Fruit fly (Drosophila melanogaster): Measurements from ENCODE around the gene ND-ACP.

Gene ND-ACP

DNA sequence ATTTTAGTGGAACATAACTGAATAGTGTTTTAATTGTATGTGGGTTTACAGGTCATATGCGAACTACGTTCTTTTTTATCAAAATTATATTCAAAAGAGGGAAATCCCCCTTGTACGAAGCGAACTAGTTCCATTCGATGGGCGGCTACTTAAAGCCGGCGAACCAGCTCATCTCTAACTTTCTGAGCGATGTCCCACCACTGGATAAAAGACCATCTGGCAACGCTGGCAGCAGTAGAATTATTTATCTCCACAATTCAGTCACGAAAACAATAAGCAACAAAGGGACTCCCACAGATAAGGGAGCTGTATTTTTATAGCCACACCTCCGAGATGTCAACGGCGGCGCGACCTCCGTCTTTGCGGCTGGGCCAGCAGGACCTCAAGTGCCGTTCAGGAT is 34.1 kb upstream of the ND-ACP start, which contains the start of gene Rabex-5 (continued):
- TF ChIP-seq vnd (GFP tag; IDR thresholded peaks at IDR 0.05; ENCODE audit: partially characterized antibody) (peak; percentile 73), CG4730 (GFP tag; IDR thresholded peaks at IDR 0.05) (no peak), CG16863 (GFP tag; optimal IDR thresholded peaks at IDR 0.05) (no peak), CG8388 (GFP tag; optimal IDR thresholded peaks at IDR 0.05) (no peak), CG10209 (GFP tag; optimal IDR thresholded peaks at IDR 0.05) (peak; percentile 2), CG10147 (GFP tag; optimal IDR thresholded peaks at IDR 0.05) (peak; percentile 6), HLH4C (GFP tag; IDR thresholded peaks at IDR 0.05; ENCODE audit: partially characterized antibody) (peak; percentile 73), HLH54F (GFP tag; optimal IDR thresholded peaks at IDR 0.05) (peak; percentile 16), CG30431 (GFP tag; optimal IDR thresholded peaks at IDR 0.05) (no peak), ems (GFP tag; optimal IDR thresholded peaks at IDR 0.05) (peak; percentile 14), trh (GFP tag; optimal IDR thresholded peaks at IDR 0.05) (no peak), gt (GFP tag; IDR thresholded peaks at IDR 0.05) (no peak), Doc3 (GFP tag; IDR thresholded peaks at IDR 0.05; ENCODE audit: partially characterized antibody) (peak; percentile 67), CG2889 (GFP tag; IDR thresholded peaks at IDR 0.05) (no peak), maf-S (GFP tag; optimal IDR thresholded peaks at IDR 0.05) (no peak), Dref (GFP tag; IDR thresholded peaks at IDR 0.05) (peak; percentile 51), nom (GFP tag; optimal IDR thresholded peaks at IDR 0.05) (peak; percentile 9), CG8924 (tag; optimal IDR thresholded peaks at IDR 0.05) (peak; percentile 23), Side (GFP tag; optimal IDR thresholded peaks at IDR 0.05) (no peak), pfk (GFP tag; optimal IDR thresholded peaks at IDR 0.05) (no peak), Usf (GFP tag; optimal IDR thresholded peaks at IDR 0.05) (no peak), Nf-YB (GFP tag; optimal IDR thresholded peaks at IDR 0.05) (no peak), NK7.1 (GFP tag; optimal IDR thresholded peaks at IDR 0.05) (peak; percentile 9), CG17912 (GFP tag; optimal IDR thresholded peaks at IDR 0.05) (peak; percentile 39), Hsf (GFP tag; optimal IDR thresholded peaks at IDR 0.05) (peak; percentile 34), Hand (GFP tag; optimal IDR thresholded peaks at IDR 0.05) (no peak), CG1792 (GFP tag; optimal IDR thresholded peaks at IDR 0.05) (peak; percentile 8), jumu (GFP tag; optimal IDR thresholded peaks at IDR 0.05) (no peak), Sry-β (GFP tag; optimal IDR thresholded peaks at IDR 0.05) (peak; percentile 74), CG11456 (GFP tag; IDR thresholded peaks at IDR 0.05) (peak; percentile 55; the same call in 1 of the 3 replicates), Dbx (GFP tag; IDR thresholded peaks at IDR 0.05) (peak; percentile 46; the same call in 2 of the 3 replicates), Med (GFP tag) (peak; percentile 85), ash1 (GFP tag; optimal IDR thresholded peaks at IDR 0.05) (no peak), nerfin-2 (GFP tag; IDR thresholded peaks at IDR 0.05; ENCODE audit: partially characterized antibody) (peak; percentile 68), Xbp1 (GFP tag; optimal IDR thresholded peaks at IDR 0.05) (peak; percentile 62), lab (GFP tag; optimal IDR thresholded peaks at IDR 0.05) (no peak), ERR (GFP tag; optimal IDR thresholded peaks at IDR 0.05) (no peak), Fer3 (tag; optimal IDR thresholded peaks at IDR 0.05) (no peak), sens (GFP tag) (peak; percentile 73), Drgx (GFP tag; IDR thresholded peaks at IDR 0.05) (no peak), Sin3A (optimal IDR thresholded peaks at IDR 0.05) (peak; percentile 36), E2f1 (GFP tag; IDR thresholded peaks at IDR 0.05) (no peak), otp (GFP tag; IDR thresholded peaks at IDR 0.05) (no peak), Ssrp (tag; optimal IDR thresholded peaks at IDR 0.05) (no peak), cwo (GFP tag; optimal IDR thresholded peaks at IDR 0.05) (no peak), CG1832 (GFP tag; optimal IDR thresholded peaks at IDR 0.05) (no peak), CG6791 (GFP tag; IDR thresholded peaks at IDR 0.05; ENCODE audit: partially characterized antibody) (peak; percentile 90), CG13624 (GFP tag; optimal IDR thresholded peaks at IDR 0.05) (peak; percentile 43), Ptx1 (GFP tag; IDR thresholded peaks at IDR 0.05) (peak; percentile 21; the same call in 1 of the 2 replicates), CG10366 (GFP tag; IDR thresholded peaks at IDR 0.05) (peak; percentile 22; the same call in 1 of the 2 replicates), Antp (GFP tag; optimal IDR thresholded peaks at IDR 0.05) (peak; percentile 65)
